Fruit fly (Drosophila melanogaster) whole organism, prepupa: Measurements from ENCODE around the gene CG14130.

Experiments used
- CG16779 ChIP-seq: fragments of 200-800 bp; sonication (Bioruptor generic); optimal IDR thresholded peaks from 3 replicates; lab custom pipeline; 2017; ENCODE audit warnings: missing biosample characterization, mild to moderate bottlenecking, missing genetic modification characterization
- CG6792 ChIP-seq: fragments of 200-800 bp; sonication (Bioruptor generic); optimal IDR thresholded peaks from 3 replicates; lab custom pipeline; 2016; ENCODE audit warnings: missing biosample characterization, missing genetic modification characterization
- CG6854 ChIP-seq: fragments of 200-800 bp; sonication (Bioruptor generic); optimal IDR thresholded peaks from 2 replicates; lab custom pipeline; 2017; ENCODE audit warnings: missing biosample characterization, mild to moderate bottlenecking, missing genetic modification characterization
- CG7368 ChIP-seq: fragments of 200-800 bp; sonication (Bioruptor generic); optimal IDR thresholded peaks from 3 replicates; lab custom pipeline; 2016; ENCODE audit warnings: missing biosample characterization, missing genetic modification characterization
- CG8632 ChIP-seq: fragments of 200-800 bp; sonication (Bioruptor generic); optimal IDR thresholded peaks from 3 replicates; lab custom pipeline; 2016; ENCODE audit warnings: missing biosample characterization, missing genetic modification characterization
- Eip93F ChIP-seq: fragments of 200-800 bp; sonication (Bioruptor generic); optimal IDR thresholded peaks from 2 replicates; lab custom pipeline; 2016; ENCODE audit warnings: missing biosample characterization, mild to moderate bottlenecking, missing genetic modification characterization
- Hr4 ChIP-seq: fragments of 200-800 bp; sonication (Bioruptor generic); optimal IDR thresholded peaks from 3 replicates; lab custom pipeline; 2016; ENCODE audit warnings: missing biosample characterization, missing genetic modification characterization
- Lpt ChIP-seq: fragments of 200-800 bp; sonication (Bioruptor generic); optimal IDR thresholded peaks from 3 replicates; lab custom pipeline; 2016; ENCODE audit warnings: missing biosample characterization, missing genetic modification characterization
- Sox102F ChIP-seq: fragments of 200-800 bp; sonication (Bioruptor generic); optimal IDR thresholded peaks from 2 replicates; lab custom pipeline; 2016; ENCODE audit warnings: missing biosample characterization, mild to moderate bottlenecking, missing genetic modification characterization
- achi ChIP-seq: fragments of 200-800 bp; sonication (Bioruptor generic); optimal IDR thresholded peaks from 3 replicates; lab custom pipeline; 2016; ENCODE audit warnings: missing biosample characterization, missing genetic modification characterization
- dsx ChIP-seq: fragments of 200-800 bp; optimal IDR thresholded peaks from 3 replicates; lab custom pipeline; 2019; ENCODE audit warnings: missing biosample characterization, mild to moderate bottlenecking, missing genetic modification characterization, moderate library complexity; ENCODE audit not compliant: poor library complexity, severe bottlenecking
- fd59A ChIP-seq: fragments of 200-800 bp; sonication (Bioruptor generic); optimal IDR thresholded peaks from 2 replicates; lab custom pipeline; 2017; ENCODE audit warnings: missing biosample characterization, mild to moderate bottlenecking, missing genetic modification characterization, missing genetic modification reagents
- vri ChIP-seq: fragments of 200-800 bp; sonication (Bioruptor generic); optimal IDR thresholded peaks from 3 replicates; lab custom pipeline; 2016; ENCODE audit warnings: missing biosample characterization, mild to moderate bottlenecking, missing genetic modification characterization

dm6 chr3L:11831199-11831598 lies 16.0 kb downstream of the CG14130 start:
- TF ChIP-seq CG8632 (GFP tag; lab: Kevin White, UChicago) (no peak), achi (GFP tag; lab: Kevin White, UChicago) (no peak), dsx (GFP tag; lab: Kevin White, UChicago) (no peak), Hr4 (GFP tag; lab: Kevin White, UChicago) (no peak), Lpt (GFP tag; lab: Kevin White, UChicago) (no peak), CG6854 (GFP tag; lab: Kevin White, UChicago) (no peak), fd59A (GFP tag; lab: Kevin White, UChicago) (no peak), CG6792 (GFP tag; lab: Kevin White, UChicago) (no peak), Sox102F (GFP tag; lab: Kevin White, UChicago) (no peak), CG7368 (no peak), CG16779 (tag; lab: Kevin White, UChicago) (no peak), vri (GFP tag; lab: Kevin White, UChicago) (no peak), Eip93F (no peak)
